Worm (Caenorhabditis elegans) whole organism, young adult: ENCODE data around the gene vit-2.

Source experiments
- B0035.1 ChIP-seq: sonication (generic microtip); optimal IDR thresholded peaks from 2 replicates; lab custom pipeline; 2016; ENCODE audit warnings: missing genetic modification characterization, mild to moderate bottlenecking, missing compliant biosample characterization, missing genotype, missing genetic modification reagents
- B0261.1 ChIP-seq: sonication (generic microtip); optimal IDR thresholded peaks from 2 replicates; lab custom pipeline; 2016; ENCODE audit warnings: mild to moderate bottlenecking, missing genetic modification characterization, moderate library complexity, missing compliant biosample characterization
- C17E4.6 ChIP-seq: fragments of 200-800 bp; sonication (Bioruptor generic); IDR thresholded peaks from 2 replicates; pipeline ENCODE4 v1.3.6; 2022; ENCODE audit warnings: missing genetic modification reagents, missing genetic modification characterization, missing compliant biosample characterization
- F10E7.11 ChIP-seq: sonication (generic microtip); optimal IDR thresholded peaks from 2 replicates; lab custom pipeline; 2017; ENCODE audit warnings: mild to moderate bottlenecking, missing genetic modification characterization, moderate library complexity, missing compliant biosample characterization
- F22D6.2 ChIP-seq: sonication (generic microtip); optimal IDR thresholded peaks from 2 replicates; lab custom pipeline; 2016; ENCODE audit warnings: mild to moderate bottlenecking, missing genetic modification characterization, missing compliant biosample characterization
- F23B12.7 ChIP-seq: sonication (generic microtip); optimal IDR thresholded peaks from 2 replicates; lab custom pipeline; 2017; ENCODE audit warnings: missing genetic modification characterization, mild to moderate bottlenecking, missing compliant biosample characterization, antibody characterized with exemption, moderate library complexity; ENCODE audit not compliant: insufficient read depth
- F39B2.1 ChIP-seq: fragments of 200-800 bp; sonication (Bioruptor generic); IDR thresholded peaks from 2 replicates; pipeline ENCODE4 v1.3.6; 2022; ENCODE audit warnings: missing genetic modification reagents, missing genetic modification characterization, missing compliant biosample characterization
- F52B5.7 ChIP-seq: sonication (generic microtip); optimal IDR thresholded peaks from 2 replicates; lab custom pipeline; 2016; ENCODE audit warnings: mild to moderate bottlenecking, missing genetic modification characterization, missing compliant biosample characterization
- F57C9.4 ChIP-seq: sonication (generic microtip); optimal IDR thresholded peaks from 2 replicates; lab custom pipeline; 2017; ENCODE audit warnings: mild to moderate bottlenecking, missing genetic modification characterization, missing compliant biosample characterization
- K11D2.4 ChIP-seq: fragments of 200-800 bp; sonication (Bioruptor generic); IDR thresholded peaks from 2 replicates; pipeline ENCODE4 v1.3.6; 2022; ENCODE audit warnings: missing genetic modification reagents, missing genetic modification characterization, missing compliant biosample characterization
- Y56A3A.18 ChIP-seq: fragments of 200-800 bp; sonication (Bioruptor generic); IDR thresholded peaks from 2 replicates; pipeline ENCODE4 v1.3.6; 2022; ENCODE audit warnings: missing genetic modification reagents, missing genetic modification characterization, missing compliant biosample characterization
- Y67H2A.10 ChIP-seq: fragments of 200-800 bp; sonication (Bioruptor generic); conservative IDR thresholded peaks from 2 replicates; pipeline ENCODE4 v1.3.6; 2022; ENCODE audit warnings: missing genetic modification reagents, missing genetic modification characterization, missing compliant biosample characterization
- ZK185.1 ChIP-seq: sonication (generic microtip); optimal IDR thresholded peaks from 2 replicates; lab custom pipeline; 2016; ENCODE audit warnings: mild to moderate bottlenecking, missing genetic modification characterization, missing compliant biosample characterization; ENCODE audit not compliant: poor library complexity, severe bottlenecking
- aptf-3 ChIP-seq: fragments of 200-800 bp; sonication (Bioruptor generic); IDR thresholded peaks from 2 replicates; pipeline ENCODE4 v1.3.6; 2022; ENCODE audit warnings: missing genetic modification characterization, missing compliant biosample characterization
- cebp-2 ChIP-seq: fragments of 200-800 bp; sonication (Bioruptor generic); IDR thresholded peaks from 2 replicates; pipeline ENCODE4 v1.3.6; 2022; ENCODE audit warnings: missing genetic modification characterization, missing compliant biosample characterization
- ceh-100 ChIP-seq: fragments of 200-800 bp; sonication (Bioruptor generic); IDR thresholded peaks from 2 replicates; pipeline ENCODE4 v1.3.6; 2022; ENCODE audit warnings: missing genetic modification reagents, missing genetic modification characterization, missing compliant biosample characterization
- ceh-40 ChIP-seq: fragments of 200-800 bp; sonication (Bioruptor generic); IDR thresholded peaks from 2 replicates; pipeline ENCODE4 v1.3.6; 2022; ENCODE audit warnings: missing genetic modification characterization, missing compliant biosample characterization
- ceh-91 ChIP-seq: fragments of 200-800 bp; sonication (Bioruptor generic); IDR thresholded peaks from 2 replicates; pipeline ENCODE4 v1.3.6; 2022; ENCODE audit warnings: missing genetic modification reagents, missing genetic modification characterization, missing compliant biosample characterization
- chd-7 ChIP-seq: sonication (generic microtip); optimal IDR thresholded peaks from 2 replicates; lab custom pipeline; 2016; ENCODE audit warnings: mild to moderate bottlenecking, missing genetic modification characterization, moderate library complexity, missing compliant biosample characterization
- dox-1 ChIP-seq: fragments of 200-800 bp; sonication (Bioruptor generic); IDR thresholded peaks from 2 replicates; pipeline ENCODE4 v1.3.6; 2022; ENCODE audit warnings: missing genetic modification reagents, missing genetic modification characterization, missing compliant biosample characterization
- egl-18 ChIP-seq: fragments of 200-800 bp; sonication (Bioruptor generic); IDR thresholded peaks from 2 replicates; pipeline ENCODE4 v1.3.6; 2022; ENCODE audit warnings: missing genetic modification reagents, missing genetic modification characterization, missing compliant biosample characterization
- egrh-3 ChIP-seq: fragments of 200-800 bp; sonication (Bioruptor generic); IDR thresholded peaks from 2 replicates; pipeline ENCODE4 v1.3.6; 2022; ENCODE audit warnings: missing genetic modification reagents, missing genetic modification characterization, missing compliant biosample characterization
- ets-4 ChIP-seq: fragments of 200-800 bp; sonication (Bioruptor generic); optimal IDR thresholded peaks from 2 replicates; lab custom pipeline; 2018; ENCODE audit warnings: mild to moderate bottlenecking, missing genetic modification characterization, missing compliant biosample characterization
- fkh-3 ChIP-seq: sonication (generic microtip); optimal IDR thresholded peaks from 2 replicates; lab custom pipeline; 2016; ENCODE audit warnings: mild to moderate bottlenecking, missing genetic modification characterization, missing compliant biosample characterization
- hlh-12 ChIP-seq: sonication (generic microtip); optimal IDR thresholded peaks from 2 replicates; lab custom pipeline; 2016; ENCODE audit warnings: missing genetic modification characterization, missing compliant biosample characterization
- hlh-26 ChIP-seq: fragments of 200-800 bp; sonication (Bioruptor generic); conservative IDR thresholded peaks from 2 replicates; pipeline ENCODE4 v1.3.6; 2022; ENCODE audit warnings: missing genetic modification reagents, missing genetic modification characterization, missing compliant biosample characterization
- hrde-1 ChIP-seq: sonication (generic microtip); optimal IDR thresholded peaks from 2 replicates; lab custom pipeline; 2016; ENCODE audit warnings: missing genetic modification characterization, mild to moderate bottlenecking, missing compliant biosample characterization, moderate library complexity, missing genotype, missing genetic modification reagents, borderline replicate concordance
- let-607 ChIP-seq, 2 experiments: fragments of 200-800 bp in 1 of 2; sonication (Bioruptor generic) in 1 of 2; sonication (generic microtip) in 1 of 2; optimal IDR thresholded peaks; 2 replicates each; lab custom pipeline; 2016 to 2018; ENCODE audit warnings: mild to moderate bottlenecking in 2 of 2, missing compliant biosample characterization in 2 of 2, missing genetic modification characterization in 2 of 2, moderate library complexity in 2 of 2, missing genotype in 1 of 2
- lin-26 ChIP-seq: fragments of 200-800 bp; sonication (Bioruptor generic); IDR thresholded peaks from 2 replicates; pipeline ENCODE4 v1.3.6; 2022; ENCODE audit warnings: missing genetic modification reagents, missing genetic modification characterization, missing compliant biosample characterization
- lin-35 ChIP-seq, 3 experiments: fragments of 150-350 bp in 2 of 3; sonication (generic microtip) in 1 of 3; optimal IDR thresholded peaks; 2 replicates each; lab custom pipeline; 2014 to 2018; ENCODE audit warnings: missing biosample characterization in 3 of 3, missing genetic modification characterization in 3 of 3, missing genetic modification reagents in 3 of 3
- madf-6 ChIP-seq: fragments of 200-800 bp; sonication (Bioruptor generic); IDR thresholded peaks from 2 replicates; pipeline ENCODE4 v1.3.6; 2022; ENCODE audit warnings: missing genetic modification reagents, missing genetic modification characterization, missing compliant biosample characterization
- madf-8 ChIP-seq: fragments of 200-800 bp; sonication (Bioruptor generic); conservative IDR thresholded peaks from 2 replicates; pipeline ENCODE4 v1.3.6; 2022; ENCODE audit warnings: missing genetic modification reagents, missing genetic modification characterization, missing compliant biosample characterization
- mel-28 ChIP-seq: sonication (generic microtip); optimal IDR thresholded peaks from 2 replicates; lab custom pipeline; 2016; ENCODE audit warnings: borderline replicate concordance, mild to moderate bottlenecking, missing genetic modification characterization, missing compliant biosample characterization
- mes-4 ChIP-seq: sonication (generic microtip); optimal IDR thresholded peaks from 2 replicates; lab custom pipeline; 2016; ENCODE audit warnings: missing genotype, missing genetic modification characterization, missing compliant biosample characterization
- nfya-2 ChIP-seq: fragments of 200-800 bp; sonication (Bioruptor generic); IDR thresholded peaks from 2 replicates; pipeline ENCODE4 v1.3.6; 2022; ENCODE audit warnings: missing genetic modification reagents, missing genetic modification characterization, missing compliant biosample characterization
- nhr-27 ChIP-seq: fragments of 200-800 bp; sonication (Bioruptor generic); optimal IDR thresholded peaks from 2 replicates; lab custom pipeline; 2018; ENCODE audit warnings: mild to moderate bottlenecking, missing genetic modification characterization, moderate library complexity, missing compliant biosample characterization
- nhr-80 ChIP-seq: sonication (generic microtip); optimal IDR thresholded peaks from 2 replicates; lab custom pipeline; 2016; ENCODE audit warnings: missing genetic modification characterization, missing compliant biosample characterization
- repo-1 ChIP-seq: sonication (generic microtip); optimal IDR thresholded peaks from 2 replicates; lab custom pipeline; 2017; ENCODE audit warnings: mild to moderate bottlenecking, missing genetic modification characterization, missing compliant biosample characterization
- rpc-1 ChIP-seq, 2 experiments: fragments of 150-350 bp in 1 of 2; sonication (generic microtip) in 1 of 2; optimal IDR thresholded peaks; 2 replicates each; lab custom pipeline; 2014 to 2018; ENCODE audit warnings: missing biosample characterization in 1 of 2, missing genetic modification characterization in 1 of 2, missing genetic modification reagents in 1 of 2, missing genotype in 1 of 2
- snpc-1.3 ChIP-seq: sonication (generic microtip); optimal IDR thresholded peaks from 2 replicates; lab custom pipeline; 2017; ENCODE audit warnings: missing genetic modification characterization, mild to moderate bottlenecking, missing compliant biosample characterization, antibody characterized with exemption, moderate library complexity, missing genotype, missing genetic modification reagents; ENCODE audit not compliant: insufficient read depth
- snpc-3.4 ChIP-seq: sonication (generic microtip); optimal IDR thresholded peaks from 2 replicates; lab custom pipeline; 2017; ENCODE audit warnings: missing genetic modification characterization, mild to moderate bottlenecking, missing compliant biosample characterization, antibody characterized with exemption, moderate library complexity, missing genotype, missing genetic modification reagents
- tbx-9 ChIP-seq: sonication (generic microtip); optimal IDR thresholded peaks from 2 replicates; lab custom pipeline; 2016; ENCODE audit warnings: borderline replicate concordance, missing genetic modification characterization, inconsistent platforms, missing compliant biosample characterization
- unc-130 ChIP-seq: sonication (generic microtip); optimal IDR thresholded peaks from 2 replicates; lab custom pipeline; 2016; ENCODE audit warnings: missing genetic modification reagents, missing genetic modification characterization, missing compliant biosample characterization
- ztf-22 ChIP-seq: fragments of 200-800 bp; sonication (Bioruptor generic); optimal IDR thresholded peaks from 2 replicates; lab custom pipeline; 2018; ENCODE audit warnings: mild to moderate bottlenecking, missing genetic modification characterization, moderate library complexity, missing compliant biosample characterization
- ztf-26 ChIP-seq: sonication (generic microtip); optimal IDR thresholded peaks from 2 replicates; lab custom pipeline; 2017; ENCODE audit warnings: missing genetic modification characterization, missing compliant biosample characterization
- ztf-3 ChIP-seq: fragments of 200-800 bp; sonication (Bioruptor generic); optimal IDR thresholded peaks from 2 replicates; lab custom pipeline; 2018; ENCODE audit warnings: mild to moderate bottlenecking, missing genetic modification characterization, missing compliant biosample characterization
- ztf-6 ChIP-seq: fragments of 200-800 bp; sonication (Bioruptor generic); IDR thresholded peaks from 2 replicates; pipeline ENCODE4 v1.3.6; 2022; ENCODE audit warnings: missing genetic modification reagents, missing genetic modification characterization, missing compliant biosample characterization

Gene vit-2

DNA sequence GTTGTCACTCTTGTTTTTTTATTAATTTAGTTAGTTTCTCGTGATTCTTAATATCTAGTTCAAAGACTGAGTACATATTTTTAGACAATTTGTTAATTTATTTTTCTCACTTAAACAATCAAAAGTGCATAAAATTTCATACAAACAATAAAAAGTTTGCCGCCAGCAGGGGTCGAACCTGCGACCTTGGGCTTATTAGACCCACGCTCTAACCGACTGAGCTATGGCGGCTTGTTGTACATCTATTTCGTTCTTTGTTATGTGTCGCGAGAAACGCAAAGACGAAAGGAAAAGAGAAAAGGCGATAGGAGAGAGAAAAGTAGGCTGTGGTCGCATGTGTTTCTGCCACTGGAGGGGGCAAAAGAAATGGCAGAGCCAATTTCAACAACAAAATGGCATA, 15.4 kb upstream of the vit-2 start (continued):
- TF ChIP-seq Y67H2A.10 (GFP tag; lab: Robert Waterston, UW) (0 out of 2 replicates have a peak, but pooled peaks have one; percentile 12), unc-130 (GFP tag; lab: Kevin White, UChicago) (peak; percentile 75), nhr-80 (tag; lab: Kevin White, UChicago) (peak; percentile 61), F10E7.11 (tag; lab: Kevin White, UChicago) (peak; percentile 63), egl-18 (GFP tag; lab: Robert Waterston, UW) (no peak), nhr-27 (tag; lab: Kevin White, UChicago) (peak; percentile 52), F57C9.4 (tag; lab: Kevin White, UChicago) (peak; percentile 56), lin-26 (GFP tag; lab: Robert Waterston, UW) (peak; percentile 95), Y56A3A.18 (GFP tag; lab: Robert Waterston, UW) (peak; percentile 61; the same call in 1 of the 2 replicates), K11D2.4 (GFP tag; lab: Robert Waterston, UW) (peak; percentile 81), F52B5.7 (tag; lab: Kevin White, UChicago) (peak; percentile 83), ztf-6 (peak; percentile 23; the same call in 1 of the 2 replicates), ceh-91 (no peak), mel-28 (tag; lab: Kevin White, UChicago) (no peak), ets-4 (GFP tag; lab: Kevin White, UChicago) (peak; percentile 74), hrde-1 (tag; lab: Kevin White, UChicago) (peak; percentile 55), ztf-3 (peak; percentile 76), egrh-3 (GFP tag; lab: Robert Waterston, UW) (peak; percentile 51; the same call in 1 of the 2 replicates), aptf-3 (peak; percentile 86; the same call in 1 of the 2 replicates), chd-7 (tag; lab: Kevin White, UChicago) (peak; percentile 92), ZK185.1 (tag; lab: Kevin White, UChicago) (peak; percentile 70), rpc-1 (optimal IDR thresholded peaks at IDR 0.05; lab: Kevin White, UChicago) (peak; percentile 98), rpc-1 (tag; optimal IDR thresholded peaks at IDR 0.05; lab: Kevin White, UChicago) (peak; percentile 94), C17E4.6 (GFP tag; lab: Robert Waterston, UW) (peak; percentile 56; the same call in 1 of the 2 replicates), dox-1 (GFP tag; lab: Robert Waterston, UW) (peak; percentile 90), hlh-26 (GFP tag; lab: Robert Waterston, UW) (no peak), tbx-9 (tag; lab: Kevin White, UChicago) (peak; percentile 27), F23B12.7 (tag; lab: Kevin White, UChicago) (peak; percentile 34), madf-6 (GFP tag; lab: Robert Waterston, UW) (peak; percentile 55), let-607 (tag; optimal IDR thresholded peaks at IDR 0.05; lab: Kevin White, UChicago) (peak; percentile 65 to 81), B0035.1 (tag; lab: Kevin White, UChicago) (peak; percentile 75), F22D6.2 (tag; lab: Kevin White, UChicago) (peak; percentile 69), fkh-3 (tag; lab: Kevin White, UChicago) (peak; percentile 74), repo-1 (peak; percentile 91), lin-35 (GFP tag; optimal IDR thresholded peaks at IDR 0.05; lab: Kevin White, UChicago) (peak in 1 of 3 experiments; percentile 82), F39B2.1 (GFP tag; lab: Robert Waterston, UW) (no peak; the same call in 1 of the 2 replicates), ztf-26 (peak; percentile 89), hlh-12 (no peak), snpc-1.3 (tag; lab: Kevin White, UChicago) (peak; percentile 90), snpc-3.4 (peak; percentile 68), cebp-2 (peak; percentile 96), madf-8 (GFP tag; lab: Robert Waterston, UW) (no peak; the same call in 1 of the 2 replicates), nfya-2 (GFP tag; lab: Robert Waterston, UW) (no peak), ceh-40 (GFP tag; lab: Robert Waterston, UW) (peak; percentile 53; the same call in 1 of the 2 replicates), ztf-22 (peak; percentile 66), mes-4 (tag; lab: Kevin White, UChicago) (peak; percentile 70), ceh-100 (GFP tag; lab: Robert Waterston, UW) (no peak), B0261.1 (tag; lab: Kevin White, UChicago) (peak; percentile 98)
